Worm (Caenorhabditis elegans): Measurements from ENCODE around the gene Y49F6B.6.

ce11 chrII:3481584-3481983, 8.7 kb downstream of the Y49F6B.6 start, which contains the start of gene Y49F6B.8:
- TF ChIP-seq dao-5 (tag; optimal IDR thresholded peaks at IDR 0.05) (no peak), him-1 (tag; optimal IDR thresholded peaks at IDR 0.05) (no peak)
